Worm (Caenorhabditis elegans) whole organism, late embryonic: ENCODE measurements around the gene nhr-213.

Experiments
- K09A11.1 ChIP-seq: sonication (generic microtip); optimal IDR thresholded peaks from 2 replicates; lab custom pipeline; 2017; ENCODE audit warnings: antibody characterized with exemption, mild to moderate bottlenecking, missing genetic modification characterization, missing compliant biosample characterization; ENCODE audit not compliant: insufficient read depth
- Y22D7AL.16 ChIP-seq: sonication (generic microtip); optimal IDR thresholded peaks from 2 replicates; lab custom pipeline; 2016; ENCODE audit warnings: missing genetic modification characterization, missing compliant biosample characterization
- ceh-2 ChIP-seq: sonication (generic microtip); optimal IDR thresholded peaks from 2 replicates; lab custom pipeline; 2016; ENCODE audit warnings: missing genotype, missing genetic modification characterization, missing compliant biosample characterization
- ceh-9 ChIP-seq: sonication (generic microtip); optimal IDR thresholded peaks from 2 replicates; lab custom pipeline; 2016; ENCODE audit warnings: mild to moderate bottlenecking, missing genetic modification characterization, inconsistent platforms, missing compliant biosample characterization
- ets-4 ChIP-seq: sonication (generic microtip); optimal IDR thresholded peaks from 2 replicates; lab custom pipeline; 2016; ENCODE audit warnings: missing genetic modification characterization, missing compliant biosample characterization
- eyg-1 ChIP-seq: sonication (generic microtip); optimal IDR thresholded peaks from 2 replicates; lab custom pipeline; 2016; ENCODE audit warnings: missing genotype, missing genetic modification characterization, missing compliant biosample characterization
- fkh-10 ChIP-seq: fragments of 150-350 bp; optimal IDR thresholded peaks from 2 replicates; lab custom pipeline; 2014; ENCODE audit warnings: missing biosample characterization, missing genetic modification reagents, missing genetic modification characterization
- madf-2 ChIP-seq: sonication (generic microtip); optimal IDR thresholded peaks from 2 replicates; lab custom pipeline; 2017; ENCODE audit warnings: missing genetic modification characterization, missing compliant biosample characterization
- nfya-1 ChIP-seq: sonication (generic microtip); optimal IDR thresholded peaks from 2 replicates; lab custom pipeline; 2017; ENCODE audit warnings: missing genetic modification characterization, mild to moderate bottlenecking, missing compliant biosample characterization, antibody characterized with exemption, moderate library complexity
- nhr-11 ChIP-seq: fragments of 150-350 bp; optimal IDR thresholded peaks from 2 replicates; lab custom pipeline; 2014; ENCODE audit warnings: missing biosample characterization, missing genetic modification characterization
- pros-1 ChIP-seq: fragments of 150-350 bp; optimal IDR thresholded peaks from 2 replicates; lab custom pipeline; 2014; ENCODE audit warnings: missing biosample characterization, missing genetic modification reagents, missing genetic modification characterization
- zip-5 ChIP-seq: sonication (generic microtip); optimal IDR thresholded peaks from 2 replicates; lab custom pipeline; 2016; ENCODE audit warnings: missing genetic modification characterization, missing compliant biosample characterization

DNA sequence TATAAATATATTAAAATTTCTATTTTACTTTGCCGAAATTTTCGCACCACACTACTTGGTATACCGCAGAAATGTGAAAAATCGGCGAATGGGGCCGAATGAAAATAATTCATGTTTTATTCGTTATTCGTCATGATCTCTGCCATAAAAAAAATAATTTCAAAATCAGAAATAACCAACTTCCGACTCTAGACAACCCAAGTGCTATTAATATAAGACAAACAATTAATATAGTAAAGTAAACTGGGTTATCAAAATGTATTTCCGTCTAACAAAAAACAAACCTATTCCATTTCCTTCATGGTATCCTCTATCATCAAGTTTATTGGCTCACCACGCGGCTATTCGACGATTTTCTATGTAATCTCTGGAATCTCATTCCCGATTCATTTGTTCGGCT is 30.7 kb downstream of the nhr-213 start, which contains the start of gene srh-293:
- TF ChIP-seq ceh-9 (tag; lab: Kevin White, UChicago) (no peak), ets-4 (tag; lab: Kevin White, UChicago) (no peak), nhr-11 (tag; lab: Kevin White, UChicago) (no peak), eyg-1 (tag; lab: Kevin White, UChicago) (no peak), fkh-10 (GFP tag; lab: Kevin White, UChicago) (no peak), zip-5 (tag; lab: Kevin White, UChicago) (no peak), pros-1 (tag; lab: Kevin White, UChicago) (no peak), nfya-1 (tag; lab: Kevin White, UChicago) (no peak), K09A11.1 (tag; lab: Kevin White, UChicago) (no peak), ceh-2 (tag; lab: Kevin White, UChicago) (no peak), Y22D7AL.16 (no peak), madf-2 (tag; lab: Kevin White, UChicago) (no peak)
